Fruit fly (Drosophila melanogaster) whole organism, pupa: ENCODE measurements around the gene kin17.

Source experiments
- CG10348 ChIP-seq: fragments of 200-800 bp; sonication (Bioruptor generic); IDR thresholded peaks from 2 replicates; pipeline ENCODE4 v1.3.6; 2022; ENCODE audit warnings: missing biosample characterization, missing genetic modification characterization
- CG12605 ChIP-seq: fragments of 200-800 bp; sonication (Bioruptor generic); IDR thresholded peaks from 2 replicates; pipeline ENCODE4 v1.3.6; 2022; ENCODE audit warnings: missing biosample characterization, missing genetic modification characterization
- CG13204 ChIP-seq: fragments of 200-800 bp; sonication (Bioruptor generic); optimal IDR thresholded peaks from 2 replicates; lab custom pipeline; 2018; ENCODE audit warnings: missing biosample characterization, mild to moderate bottlenecking, missing genetic modification characterization, moderate library complexity
- CG14655 ChIP-seq: fragments of 200-800 bp; sonication (Bioruptor generic); optimal IDR thresholded peaks from 3 replicates; lab custom pipeline; 2017; ENCODE audit warnings: mild to moderate bottlenecking, missing biosample characterization, missing genetic modification reagents, missing genetic modification characterization
- CG15710 ChIP-seq: fragments of 200-800 bp; sonication (Bioruptor generic); optimal IDR thresholded peaks from 2 replicates; lab custom pipeline; 2018; ENCODE audit warnings: missing biosample characterization, mild to moderate bottlenecking, missing genetic modification characterization, moderate library complexity
- CG17806 ChIP-seq: fragments of 200-800 bp; sonication (Bioruptor generic); optimal IDR thresholded peaks from 2 replicates; lab custom pipeline; 2018; ENCODE audit warnings: missing biosample characterization, mild to moderate bottlenecking, missing genetic modification characterization, moderate library complexity
- CG32121 ChIP-seq: fragments of 200-800 bp; sonication (Bioruptor generic); IDR thresholded peaks from 2 replicates; pipeline ENCODE4 v1.3.6; 2022; ENCODE audit warnings: missing biosample characterization, missing genetic modification characterization
- CG34367 ChIP-seq: fragments of 200-800 bp; sonication (Bioruptor generic); optimal IDR thresholded peaks from 2 replicates; lab custom pipeline; 2018; ENCODE audit warnings: missing biosample characterization, mild to moderate bottlenecking, missing genetic modification characterization
- CG4496 ChIP-seq: fragments of 200-800 bp; sonication (Bioruptor generic); IDR thresholded peaks from 3 replicates; pipeline ENCODE4 v1.3.6; 2022; ENCODE audit warnings: missing biosample characterization, missing genetic modification characterization
- CG8159 ChIP-seq: fragments of 200-800 bp; sonication (Bioruptor generic); optimal IDR thresholded peaks from 3 replicates; lab custom pipeline; 2018; ENCODE audit warnings: missing biosample characterization, mild to moderate bottlenecking, missing genetic modification characterization, moderate library complexity
- CG8301 ChIP-seq: fragments of 200-800 bp; sonication (Bioruptor generic); optimal IDR thresholded peaks from 2 replicates; lab custom pipeline; 2018; ENCODE audit warnings: missing biosample characterization, mild to moderate bottlenecking, missing genetic modification characterization
- CG9948 ChIP-seq: fragments of 200-800 bp; sonication (Bioruptor generic); optimal IDR thresholded peaks from 2 replicates; lab custom pipeline; 2018; ENCODE audit warnings: missing biosample characterization, mild to moderate bottlenecking, missing genetic modification characterization, moderate library complexity
- D1 ChIP-seq: fragments of 200-800 bp; sonication (Bioruptor generic); optimal IDR thresholded peaks from 2 replicates; lab custom pipeline; 2018; ENCODE audit warnings: missing biosample characterization, mild to moderate bottlenecking, missing genetic modification characterization, moderate library complexity
- EcR ChIP-seq: fragments of 200-800 bp; sonication (Bioruptor generic); optimal IDR thresholded peaks from 3 replicates; lab custom pipeline; 2019; ENCODE audit warnings: missing biosample characterization, missing genetic modification characterization, mild to moderate bottlenecking, moderate library complexity, missing genetic modification reagents
- Ets98B ChIP-seq: fragments of 200-800 bp; sonication (Bioruptor generic); IDR thresholded peaks from 2 replicates; pipeline ENCODE4 v1.3.6; 2022; ENCODE audit warnings: missing biosample characterization, missing genetic modification characterization
- Pif1A ChIP-seq: fragments of 200-800 bp; sonication (Bioruptor generic); optimal IDR thresholded peaks from 3 replicates; lab custom pipeline; 2016; ENCODE audit warnings: missing biosample characterization, missing genetic modification characterization
- Pif1B ChIP-seq: fragments of 200-800 bp; sonication (Bioruptor generic); optimal IDR thresholded peaks from 3 replicates; lab custom pipeline; 2016; ENCODE audit warnings: missing biosample characterization, missing genetic modification characterization
- Snoo ChIP-seq: fragments of 200-800 bp; sonication (Bioruptor generic); optimal IDR thresholded peaks from 3 replicates; lab custom pipeline; 2017; ENCODE audit warnings: missing biosample characterization, mild to moderate bottlenecking, missing genetic modification characterization, inconsistent platforms
- fd96Ca ChIP-seq: fragments of 200-800 bp; sonication (Bioruptor generic); IDR thresholded peaks from 3 replicates; pipeline ENCODE4 v1.3.6; 2022; ENCODE audit warnings: missing biosample characterization, missing genetic modification characterization
- gl ChIP-seq: fragments of 200-800 bp; sonication (Bioruptor generic); optimal IDR thresholded peaks from 2 replicates; lab custom pipeline; 2018; ENCODE audit warnings: missing biosample characterization, mild to moderate bottlenecking, missing genetic modification characterization
- rn ChIP-seq: fragments of 200-800 bp; sonication (Bioruptor generic); IDR thresholded peaks from 2 replicates; pipeline ENCODE4 v1.3.6; 2022; ENCODE audit warnings: missing biosample characterization, missing genetic modification characterization

Gene kin17

DNA sequence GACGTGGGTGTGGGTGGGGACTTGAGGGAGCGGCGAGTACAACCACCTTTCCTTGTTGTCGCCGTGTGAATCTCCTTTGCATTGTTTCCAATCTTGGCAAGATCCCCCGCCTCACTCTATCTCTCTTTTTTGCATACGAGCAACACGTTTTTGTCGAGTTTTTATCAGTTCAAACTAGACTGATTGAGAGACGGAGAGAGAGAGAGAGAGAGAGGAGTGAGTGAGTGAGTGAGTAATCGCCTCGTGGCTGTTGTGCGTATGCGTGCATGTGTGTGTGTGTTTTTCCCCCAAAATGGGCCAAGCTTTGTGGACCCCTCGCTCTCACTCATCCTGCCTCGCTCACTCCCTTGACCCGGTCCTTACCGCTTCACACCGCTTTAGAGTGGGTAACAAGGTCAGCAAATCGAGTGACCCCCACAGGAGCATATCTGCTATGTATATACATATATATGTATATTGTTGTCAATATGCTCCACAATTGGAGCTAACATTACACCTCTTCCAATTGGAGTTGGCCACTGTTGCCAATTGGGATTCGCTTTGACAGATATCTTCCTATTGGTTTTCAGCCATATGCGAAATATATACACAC lies 7.2 kb upstream of the kin17 start:
- peak; percentile 44; the same call in 1 of the 2 replicates for TF ChIP-seq Ets98B (GFP tag; lab: Robert Waterston, UW)
- TF ChIP-seq CG15710 (tag; lab: Kevin White, UChicago): no peak
- no peak for TF ChIP-seq D1
- TF ChIP-seq rn (GFP tag; lab: Robert Waterston, UW): no peak
- no peak for TF ChIP-seq CG13204 (GFP tag; lab: Kevin White, UChicago)
- TF ChIP-seq CG12605 (GFP tag; lab: Robert Waterston, UW): 0 out of 2 replicates have a peak, but pooled peaks have one; percentile 46
- no peak for TF ChIP-seq CG8301
- TF ChIP-seq Pif1B (GFP tag; lab: Kevin White, UChicago): no peak
- TF ChIP-seq CG17806 (tag; lab: Kevin White, UChicago): no peak
- no peak; the same call in 2 of the 3 replicates for TF ChIP-seq fd96Ca (GFP tag; lab: Robert Waterston, UW)
- no peak for TF ChIP-seq CG8159 (tag; lab: Kevin White, UChicago)
- TF ChIP-seq EcR (GFP tag; lab: Kevin White, UChicago): peak; percentile 95
- TF ChIP-seq gl: no peak
- no peak for TF ChIP-seq CG34367 (tag; lab: Kevin White, UChicago)
- no peak for TF ChIP-seq CG10348 (GFP tag; lab: Robert Waterston, UW)
- no peak for TF ChIP-seq Snoo
- 0 out of 3 replicates have a peak, but pooled peaks have one; percentile 39 for TF ChIP-seq CG4496 (GFP tag; lab: Robert Waterston, UW)
- no peak for TF ChIP-seq CG14655 (GFP tag; lab: Kevin White, UChicago)
- TF ChIP-seq Pif1A: no peak
- 0 out of 2 replicates have a peak, but pooled peaks have one; percentile 29 for TF ChIP-seq CG32121 (GFP tag; lab: Robert Waterston, UW)
- no peak for TF ChIP-seq CG9948 (tag; lab: Kevin White, UChicago)

DNA sequence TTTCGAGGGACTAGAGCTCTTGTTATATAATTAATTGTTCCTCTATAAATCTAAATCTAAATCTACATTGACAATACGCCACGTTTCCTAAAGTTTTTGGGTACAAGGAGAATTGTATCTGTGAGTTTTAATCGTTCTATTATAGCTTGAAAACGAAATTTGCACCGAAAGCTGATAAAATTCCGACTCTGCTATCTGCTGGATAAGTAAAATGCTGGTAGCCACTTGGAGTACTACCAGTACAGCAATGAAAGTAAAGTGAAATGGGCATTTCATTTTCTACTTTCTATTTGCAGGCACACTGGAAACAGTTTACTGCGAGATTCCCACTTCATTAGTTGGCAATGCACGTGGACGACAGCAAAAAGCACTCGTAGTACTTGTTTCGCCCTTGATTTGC lies 3.5 kb upstream of the kin17 start, which contains the start of gene CG5618:
TSS of gene CG5618 (plus strand) at position 301 of the 400 bp plus-strand sequence.
- TF ChIP-seq CG32121 (GFP tag; lab: Robert Waterston, UW): no peak
- TF ChIP-seq CG15710 (tag; lab: Kevin White, UChicago): no peak
- TF ChIP-seq CG14655 (GFP tag; lab: Kevin White, UChicago): no peak
- no peak for TF ChIP-seq CG34367 (tag; lab: Kevin White, UChicago)
- no peak for TF ChIP-seq EcR (GFP tag; lab: Kevin White, UChicago)
- TF ChIP-seq CG10348 (GFP tag; lab: Robert Waterston, UW): no peak
- no peak for TF ChIP-seq gl
- TF ChIP-seq CG9948 (tag; lab: Kevin White, UChicago): no peak
- TF ChIP-seq D1: no peak
- no peak for TF ChIP-seq CG13204 (GFP tag; lab: Kevin White, UChicago)
- TF ChIP-seq CG17806 (tag; lab: Kevin White, UChicago): no peak
- TF ChIP-seq CG4496 (GFP tag; lab: Robert Waterston, UW): no peak
- no peak for TF ChIP-seq rn (GFP tag; lab: Robert Waterston, UW)
- no peak for TF ChIP-seq CG8159 (tag; lab: Kevin White, UChicago)

dm6 chr3L:20353726-20354332 lies 2.8 kb upstream of the kin17 start:
- TF ChIP-seq gl: no peak
- no peak for TF ChIP-seq CG13204 (GFP tag; lab: Kevin White, UChicago)
- TF ChIP-seq CG8159 (tag; lab: Kevin White, UChicago): peak; percentile 87
- no peak for TF ChIP-seq fd96Ca (GFP tag; lab: Robert Waterston, UW)
- TF ChIP-seq rn (GFP tag; lab: Robert Waterston, UW): no peak
- no peak for TF ChIP-seq D1
- TF ChIP-seq CG9948 (tag; lab: Kevin White, UChicago): no peak
- TF ChIP-seq CG8301: no peak
- TF ChIP-seq CG32121 (GFP tag; lab: Robert Waterston, UW): 0 out of 2 replicates have a peak, but pooled peaks have one; percentile 9
- no peak for TF ChIP-seq EcR (GFP tag; lab: Kevin White, UChicago)
- no peak for TF ChIP-seq CG17806 (tag; lab: Kevin White, UChicago)
- TF ChIP-seq CG10348 (GFP tag; lab: Robert Waterston, UW): no peak
- no peak for TF ChIP-seq Snoo
- 0 out of 2 replicates have a peak, but pooled peaks have one; percentile 13 for TF ChIP-seq CG12605 (GFP tag; lab: Robert Waterston, UW)
- TF ChIP-seq CG34367 (tag; lab: Kevin White, UChicago): no peak
- no peak for TF ChIP-seq CG14655 (GFP tag; lab: Kevin White, UChicago)

DNA sequence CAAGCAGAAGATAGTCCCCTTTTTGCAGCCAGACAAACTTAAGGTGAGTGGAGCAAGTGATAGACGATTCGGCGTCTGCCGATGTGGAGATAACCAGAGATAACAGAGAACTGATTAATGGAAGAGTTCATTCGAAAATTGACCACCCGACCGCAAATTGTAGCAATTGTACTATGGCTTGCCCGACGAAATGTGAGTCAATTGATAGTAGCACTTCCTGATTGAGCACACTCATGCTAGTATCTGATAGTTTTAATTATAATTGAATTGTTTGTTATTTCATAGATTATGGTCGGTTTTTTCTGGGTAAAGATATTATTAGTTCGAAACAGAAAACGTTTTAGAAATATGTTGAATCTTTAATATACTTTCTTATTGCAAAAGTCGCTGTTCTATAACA lies 2.2 kb upstream of the kin17 start:
- TF ChIP-seq Snoo (no peak), Pif1B (GFP tag; lab: Kevin White, UChicago) (no peak), Ets98B (GFP tag; lab: Robert Waterston, UW) (no peak), Pif1A (no peak), CG13204 (GFP tag; lab: Kevin White, UChicago) (no peak), CG34367 (tag; lab: Kevin White, UChicago) (no peak), rn (GFP tag; lab: Robert Waterston, UW) (no peak), fd96Ca (GFP tag; lab: Robert Waterston, UW) (no peak), CG15710 (tag; lab: Kevin White, UChicago) (no peak), EcR (GFP tag; lab: Kevin White, UChicago) (no peak), CG8159 (tag; lab: Kevin White, UChicago) (no peak)

dm6 chr3L:20354872-20355271 lies 1.7 kb upstream of the kin17 start:
- no peak for TF ChIP-seq CG15710 (tag; lab: Kevin White, UChicago)
- peak; percentile 82 for TF ChIP-seq EcR (GFP tag; lab: Kevin White, UChicago)
- TF ChIP-seq, all 21 proteins: peak for 1
